Worm (Caenorhabditis elegans) whole organism, L4 larva: Measurements from ENCODE around the gene aldo-2.

ENCODE experiments used
- F44E2.7 ChIP-seq: fragments of 200-800 bp; sonication (Bioruptor generic); IDR thresholded peaks from 2 replicates; pipeline ENCODE4 v2.1.2; 2022; ENCODE audit warnings: missing genetic modification characterization, missing compliant biosample characterization
- R02D3.7 ChIP-seq: fragments of 150-350 bp; sonication (generic microtip); optimal IDR thresholded peaks from 3 replicates; lab custom pipeline; 2014; ENCODE audit warnings: missing biosample characterization, missing genetic modification characterization
- Y105C5A.15 ChIP-seq: fragments of 200-800 bp; sonication (Bioruptor generic); IDR thresholded peaks from 2 replicates; pipeline ENCODE4 v1.3.6; 2022; ENCODE audit warnings: missing genetic modification characterization, missing compliant biosample characterization
- Y75B8A.6 ChIP-seq: fragments of 200-800 bp; sonication (Bioruptor generic); IDR thresholded peaks from 2 replicates; pipeline ENCODE4 v1.3.6; 2022; ENCODE audit warnings: missing genetic modification reagents, missing genetic modification characterization, missing compliant biosample characterization
- ZK337.2 ChIP-seq: fragments of 200-800 bp; sonication (Bioruptor generic); IDR thresholded peaks from 2 replicates; pipeline ENCODE4 v1.3.6; 2022; ENCODE audit warnings: missing genetic modification reagents, missing genetic modification characterization, missing compliant biosample characterization
- attf-4 ChIP-seq: sonication (generic microtip); optimal IDR thresholded peaks from 3 replicates; lab custom pipeline; 2017; ENCODE audit warnings: missing biosample characterization, missing genetic modification characterization
- ceh-44 ChIP-seq: fragments of 200-800 bp; sonication (Bioruptor generic); IDR thresholded peaks from 2 replicates; pipeline ENCODE4 v1.3.6; 2022; ENCODE audit warnings: missing genetic modification reagents, missing genetic modification characterization, missing compliant biosample characterization
- ceh-62 ChIP-seq: sonication (generic microtip); optimal IDR thresholded peaks from 2 replicates; lab custom pipeline; 2017; ENCODE audit warnings: missing biosample characterization, missing genetic modification characterization
- ceh-82 ChIP-seq: sonication (generic microtip); optimal IDR thresholded peaks from 2 replicates; lab custom pipeline; 2017; ENCODE audit warnings: missing biosample characterization, missing genetic modification characterization
- cey-2 ChIP-seq: sonication (generic microtip); optimal IDR thresholded peaks from 3 replicates; lab custom pipeline; 2017; ENCODE audit warnings: missing genetic modification characterization, mild to moderate bottlenecking, missing compliant biosample characterization, antibody characterized with exemption, borderline replicate concordance; ENCODE audit not compliant: insufficient read depth
- daf-16 ChIP-seq, 3 experiments: sonication (generic microtip); optimal IDR thresholded peaks; 2 replicates each; lab custom pipeline; 2016 to 2017; ENCODE audit warnings: missing genetic modification characterization in 3 of 3, missing genetic modification reagents in 3 of 3, mild to moderate bottlenecking in 2 of 3, missing compliant biosample characterization in 2 of 3, missing biosample characterization in 1 of 3, moderate library complexity in 1 of 3
- daf-19 ChIP-seq: fragments of 200-800 bp; sonication (Bioruptor generic); conservative IDR thresholded peaks from 2 replicates; pipeline ENCODE4 v1.3.6; 2022; ENCODE audit warnings: missing genetic modification characterization, missing compliant biosample characterization
- dmd-6 ChIP-seq: fragments of 200-800 bp; sonication (Bioruptor generic); IDR thresholded peaks from 2 replicates; pipeline ENCODE4 v1.3.6; 2022; ENCODE audit warnings: missing genetic modification reagents, missing genetic modification characterization, missing compliant biosample characterization
- dmd-8 ChIP-seq: fragments of 200-800 bp; sonication (Bioruptor generic); IDR thresholded peaks from 2 replicates; pipeline ENCODE4 v1.3.6; 2022; ENCODE audit warnings: missing genetic modification characterization, missing compliant biosample characterization
- dmd-9 ChIP-seq: fragments of 200-800 bp; sonication (Bioruptor generic); IDR thresholded peaks from 2 replicates; pipeline ENCODE4 v1.3.6; 2022; ENCODE audit warnings: missing genetic modification reagents, missing genetic modification characterization, missing compliant biosample characterization
- duxl-1 ChIP-seq: sonication (generic microtip); optimal IDR thresholded peaks from 2 replicates; lab custom pipeline; 2016; ENCODE audit warnings: mild to moderate bottlenecking, missing genetic modification characterization, moderate library complexity, missing compliant biosample characterization; ENCODE audit not compliant: poor library complexity
- dve-1 ChIP-seq: sonication (generic microtip); optimal IDR thresholded peaks from 2 replicates; lab custom pipeline; 2017; ENCODE audit warnings: antibody characterized with exemption, mild to moderate bottlenecking, missing genetic modification characterization, missing compliant biosample characterization; ENCODE audit not compliant: insufficient read depth
- egl-43 ChIP-seq: fragments of 200-800 bp; sonication (Bioruptor generic); IDR thresholded peaks from 2 replicates; pipeline ENCODE4 v1.3.6; 2022; ENCODE audit warnings: missing genetic modification reagents, missing genetic modification characterization, missing compliant biosample characterization
- fkh-10 ChIP-seq: fragments of 150-350 bp; optimal IDR thresholded peaks from 2 replicates; lab custom pipeline; 2014; ENCODE audit warnings: missing biosample characterization, missing genetic modification reagents, missing genetic modification characterization
- fos-1 ChIP-seq: fragments of 150-350 bp; optimal IDR thresholded peaks from 2 replicates; lab custom pipeline; 2014; ENCODE audit warnings: missing biosample characterization, missing genetic modification characterization
- gei-8 ChIP-seq: fragments of 200-800 bp; sonication (Bioruptor generic); optimal IDR thresholded peaks from 2 replicates; lab custom pipeline; 2018; ENCODE audit warnings: mild to moderate bottlenecking, missing genetic modification characterization, missing compliant biosample characterization
- hlh-30 ChIP-seq: sonication (generic microtip); optimal IDR thresholded peaks from 2 replicates; lab custom pipeline; 2017; ENCODE audit warnings: antibody characterized with exemption, mild to moderate bottlenecking, missing genetic modification characterization, missing compliant biosample characterization; ENCODE audit not compliant: insufficient read depth
- jun-1 ChIP-seq: fragments of 150-350 bp; optimal IDR thresholded peaks from 2 replicates; lab custom pipeline; 2014; ENCODE audit warnings: missing biosample characterization, missing genetic modification reagents, missing genetic modification characterization
- lin-39 ChIP-seq: fragments of 150-350 bp; optimal IDR thresholded peaks from 2 replicates; lab custom pipeline; 2014; ENCODE audit warnings: missing biosample characterization, missing genetic modification reagents, missing genetic modification characterization
- lsy-2 ChIP-seq, 2 experiments: fragments of 150-350 bp in 1 of 2; sonication (generic microtip) in 1 of 2; optimal IDR thresholded peaks; 2 replicates each; lab custom pipeline; 2014 to 2017; ENCODE audit warnings: missing biosample characterization in 2 of 2, missing genetic modification characterization in 2 of 2
- madf-9 ChIP-seq: fragments of 200-800 bp; sonication (Bioruptor generic); conservative IDR thresholded peaks from 2 replicates; pipeline ENCODE4 v1.3.6; 2022; ENCODE audit warnings: missing genetic modification reagents, missing genetic modification characterization, missing compliant biosample characterization
- mdt-29 ChIP-seq: fragments of 200-800 bp; sonication (Bioruptor generic); IDR thresholded peaks from 2 replicates; pipeline ENCODE4 v1.3.6; 2022; ENCODE audit warnings: missing genetic modification reagents, missing genetic modification characterization, missing compliant biosample characterization
- mep-1 ChIP-seq: fragments of 150-350 bp; sonication (generic microtip); optimal IDR thresholded peaks from 3 replicates; lab custom pipeline; 2014; ENCODE audit warnings: missing biosample characterization, missing genetic modification characterization
- mes-2 ChIP-seq: sonication (generic microtip); optimal IDR thresholded peaks from 2 replicates; lab custom pipeline; 2016; ENCODE audit warnings: missing genotype, mild to moderate bottlenecking, missing genetic modification characterization, missing compliant biosample characterization; ENCODE audit not compliant: poor library complexity, severe bottlenecking
- mxl-2 ChIP-seq: fragments of 200-800 bp; sonication (Bioruptor generic); conservative IDR thresholded peaks from 2 replicates; pipeline ENCODE4 v1.3.6; 2022; ENCODE audit warnings: missing genetic modification reagents, missing genetic modification characterization, missing compliant biosample characterization
- nhr-10 ChIP-seq: fragments of 150-350 bp; optimal IDR thresholded peaks from 2 replicates; lab custom pipeline; 2014; ENCODE audit warnings: missing biosample characterization, missing genetic modification characterization
- nhr-28 ChIP-seq: fragments of 150-350 bp; optimal IDR thresholded peaks from 2 replicates; lab custom pipeline; 2014; ENCODE audit warnings: missing biosample characterization, missing genetic modification characterization
- nhr-41 ChIP-seq: fragments of 200-800 bp; sonication (Bioruptor generic); IDR thresholded peaks from 2 replicates; pipeline ENCODE4 v1.3.6; 2022; ENCODE audit warnings: missing genetic modification reagents, missing genetic modification characterization, missing compliant biosample characterization
- nhr-6 ChIP-seq: fragments of 150-350 bp; optimal IDR thresholded peaks from 2 replicates; lab custom pipeline; 2014; ENCODE audit warnings: missing biosample characterization, missing genetic modification characterization
- nhr-76 ChIP-seq: fragments of 150-350 bp; optimal IDR thresholded peaks from 2 replicates; lab custom pipeline; 2014; ENCODE audit warnings: missing biosample characterization, missing genetic modification characterization
- nhr-77 ChIP-seq: fragments of 150-350 bp; optimal IDR thresholded peaks from 2 replicates; lab custom pipeline; 2014; ENCODE audit warnings: missing biosample characterization, missing genetic modification characterization
- pha-4 ChIP-seq, 2 experiments: fragments of 150-350 bp in 1 of 2; fragments of 200-800 bp in 1 of 2; sonication (Bioruptor generic) in 1 of 2; IDR thresholded peaks in 1 of 2; optimal IDR thresholded peaks in 1 of 2; 2 replicates each; pipeline versions ENCODE4 v1.3.6 to Lab custom; 2014 to 2022; ENCODE audit warnings: missing genetic modification characterization in 2 of 2, missing genetic modification reagents in 2 of 2, missing biosample characterization in 1 of 2, missing compliant biosample characterization in 1 of 2
- saeg-2 ChIP-seq: fragments of 200-800 bp; sonication (Bioruptor generic); IDR thresholded peaks from 2 replicates; pipeline ENCODE4 v1.3.6; 2022; ENCODE audit warnings: missing genetic modification reagents, missing genetic modification characterization, missing compliant biosample characterization
- snpc-1.2 ChIP-seq: fragments of 200-800 bp; sonication (Bioruptor generic); IDR thresholded peaks from 2 replicates; pipeline ENCODE4 v1.3.6; 2022; ENCODE audit warnings: missing genetic modification reagents, missing genetic modification characterization, missing compliant biosample characterization
- spr-3 ChIP-seq: fragments of 200-800 bp; sonication (Bioruptor generic); optimal IDR thresholded peaks from 2 replicates; lab custom pipeline; 2018; ENCODE audit warnings: mild to moderate bottlenecking, missing genetic modification characterization, missing compliant biosample characterization
- tag-97 ChIP-seq: fragments of 200-800 bp; sonication (Bioruptor generic); IDR thresholded peaks from 2 replicates; pipeline ENCODE4 v1.3.6; 2022; ENCODE audit warnings: missing genetic modification characterization, missing compliant biosample characterization
- unc-39 ChIP-seq: sonication (generic microtip); optimal IDR thresholded peaks from 2 replicates; lab custom pipeline; 2017; ENCODE audit warnings: missing biosample characterization, missing genetic modification characterization
- zag-1 ChIP-seq: fragments of 150-350 bp; optimal IDR thresholded peaks from 2 replicates; lab custom pipeline; 2014; ENCODE audit warnings: missing biosample characterization, missing genetic modification characterization
- zfp-2 ChIP-seq: sonication (generic microtip); optimal IDR thresholded peaks from 2 replicates; lab custom pipeline; 2016; ENCODE audit warnings: mild to moderate bottlenecking, missing genetic modification characterization, missing compliant biosample characterization
- zfp-3 ChIP-seq: fragments of 200-800 bp; sonication (Bioruptor generic); conservative IDR thresholded peaks from 2 replicates; pipeline ENCODE4 v1.3.6; 2022; ENCODE audit warnings: missing genetic modification reagents, missing genetic modification characterization, missing compliant biosample characterization
- ztf-11 ChIP-seq: fragments of 150-350 bp; optimal IDR thresholded peaks from 2 replicates; lab custom pipeline; 2014; ENCODE audit warnings: missing biosample characterization, missing genetic modification characterization

The aldo-2 gene

ce11 chrIII:5906059-5906458, 29.6 kb upstream of the aldo-2 start, which contains the start of gene dpff-1 (continued):
- TF ChIP-seq ztf-11 (tag; lab: Kevin White, UChicago), result no peak
- no peak for TF ChIP-seq ceh-62 (tag; lab: Kevin White, UChicago)
- TF ChIP-seq mxl-2 (GFP tag; lab: Robert Waterston, UW), result no peak
- 0 out of 2 replicates have a peak, but pooled peaks have one; percentile 7 for TF ChIP-seq dmd-6 (GFP tag; lab: Robert Waterston, UW)
- no peak for TF ChIP-seq nhr-76
- TF ChIP-seq daf-19 (GFP tag; lab: Robert Waterston, UW), result no peak
- no peak for TF ChIP-seq egl-43 (GFP tag; lab: Robert Waterston, UW)
- no peak for TF ChIP-seq gei-8 (GFP tag; lab: Kevin White, UChicago)
- no peak for TF ChIP-seq fkh-10 (GFP tag; lab: Kevin White, UChicago)
- TF ChIP-seq mdt-29 (GFP tag; lab: Robert Waterston, UW), result no peak
- no peak for TF ChIP-seq spr-3 (GFP tag; lab: Kevin White, UChicago)
- TF ChIP-seq zag-1 (tag; lab: Kevin White, UChicago), result no peak

- TF ChIP-seq spr-3 (GFP tag; lab: Kevin White, UChicago) (no peak), mes-2 (tag; lab: Kevin White, UChicago) (no peak), tag-97 (no peak), zfp-2 (tag; lab: Kevin White, UChicago) (no peak), nhr-6 (no peak), snpc-1.2 (GFP tag; lab: Robert Waterston, UW) (no peak), saeg-2 (GFP tag; lab: Robert Waterston, UW) (no peak), ZK337.2 (GFP tag; lab: Robert Waterston, UW) (no peak), Y105C5A.15 (no peak), gei-8 (GFP tag; lab: Kevin White, UChicago) (no peak), nhr-10 (tag; lab: Kevin White, UChicago) (no peak), attf-4 (tag; lab: Kevin White, UChicago) (no peak), cey-2 (no peak), fos-1 (tag; lab: Kevin White, UChicago) (no peak), ceh-44 (GFP tag; lab: Robert Waterston, UW) (no peak), hlh-30 (tag; lab: Kevin White, UChicago) (no peak), nhr-77 (no peak), nhr-41 (GFP tag; lab: Robert Waterston, UW) (no peak)
These were observed 26.1 kb upstream of the aldo-2 start for ce11 chrIII:5902558-5902957.

DNA sequence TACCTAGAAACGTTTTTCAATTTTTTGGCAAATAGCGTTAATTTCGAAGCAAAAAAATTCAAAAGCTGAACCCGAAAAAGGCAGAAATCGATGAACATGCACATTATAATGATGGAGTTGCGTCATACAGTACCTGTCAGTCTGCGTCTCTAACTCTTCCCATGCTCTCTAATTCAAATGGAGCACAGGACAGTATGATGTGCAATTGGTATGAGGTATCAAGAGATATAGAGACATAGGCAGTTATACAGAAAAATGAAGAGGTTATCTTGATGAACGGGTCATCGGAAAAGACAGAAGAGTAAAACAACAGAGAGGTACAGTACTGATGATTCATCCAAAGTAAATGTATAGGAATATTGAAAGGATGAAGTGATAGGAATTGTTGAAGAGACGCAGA, 24.3 kb upstream of the aldo-2 start:
- TF ChIP-seq Y75B8A.6 (no peak), nhr-6 (peak; percentile 96), duxl-1 (no peak), hlh-30 (tag; lab: Kevin White, UChicago) (no peak), jun-1 (tag; lab: Kevin White, UChicago) (no peak), lin-39 (tag; lab: Kevin White, UChicago) (no peak), dmd-9 (GFP tag; lab: Robert Waterston, UW) (no peak), pha-4 (GFP tag; IDR thresholded peaks at IDR 0.05; lab: Robert Waterston, UW) (no peak), pha-4 (tag; optimal IDR thresholded peaks at IDR 0.05; lab: Kevin White, UChicago) (peak; percentile 22), lsy-2 (tag; optimal IDR thresholded peaks at IDR 0.05; lab: Kevin White, UChicago) (peak in 1 of 2 experiments; percentile 58), fkh-10 (GFP tag; lab: Kevin White, UChicago) (no peak), nhr-28 (tag; lab: Kevin White, UChicago) (peak; percentile 10), egl-43 (GFP tag; lab: Robert Waterston, UW) (no peak), F44E2.7 (GFP tag; lab: Robert Waterston, UW) (no peak), mep-1 (tag; lab: Kevin White, UChicago) (peak; percentile 44), dve-1 (tag; lab: Kevin White, UChicago) (peak; percentile 52), ceh-82 (tag; lab: Kevin White, UChicago) (no peak), dmd-8 (GFP tag; lab: Robert Waterston, UW) (no peak), daf-16 (GFP tag; optimal IDR thresholded peaks at IDR 0.05; lab: Kevin White, UChicago) (no peak), daf-16 (tag; optimal IDR thresholded peaks at IDR 0.05; lab: Kevin White, UChicago) (peak; percentile 18), zfp-2 (tag; lab: Kevin White, UChicago) (no peak), zfp-3 (GFP tag; lab: Robert Waterston, UW) (no peak), R02D3.7 (no peak), nhr-41 (GFP tag; lab: Robert Waterston, UW) (no peak), nhr-77 (no peak), fos-1 (tag; lab: Kevin White, UChicago) (no peak), unc-39 (tag; lab: Kevin White, UChicago) (no peak), madf-9 (GFP tag; lab: Robert Waterston, UW) (no peak), tag-97 (no peak)
